Worm (Caenorhabditis elegans) whole organism, mixed stage, embryonic: ENCODE data around the gene nhr-66.

Experiments
- bed-3 ChIP-seq: fragments of 200-800 bp; sonication (Bioruptor generic); optimal IDR thresholded peaks from 3 replicates; lab custom pipeline; 2018; ENCODE audit warnings: mild to moderate bottlenecking, missing genetic modification characterization, moderate library complexity, missing compliant biosample characterization
- blmp-1 ChIP-seq: fragments of 150-350 bp; optimal IDR thresholded peaks from 2 replicates; lab custom pipeline; 2014; ENCODE audit warnings: missing biosample characterization, missing genetic modification characterization
- elt-1 ChIP-seq: sonication (generic microtip); optimal IDR thresholded peaks from 2 replicates; lab custom pipeline; 2017; ENCODE audit warnings: missing genetic modification characterization, mild to moderate bottlenecking, missing compliant biosample characterization, antibody characterized with exemption, moderate library complexity, borderline replicate concordance; ENCODE audit not compliant: insufficient read depth
- flh-1 ChIP-seq: fragments of 200-800 bp; sonication (Bioruptor generic); optimal IDR thresholded peaks from 2 replicates; lab custom pipeline; 2018; ENCODE audit warnings: mild to moderate bottlenecking, missing genetic modification characterization, moderate library complexity, missing compliant biosample characterization
- lin-32 ChIP-seq: fragments of 200-800 bp; sonication (Bioruptor generic); optimal IDR thresholded peaks from 2 replicates; lab custom pipeline; 2018; ENCODE audit warnings: mild to moderate bottlenecking, missing genetic modification characterization, missing compliant biosample characterization
- nhr-12 ChIP-seq: fragments of 150-350 bp; optimal IDR thresholded peaks from 2 replicates; lab custom pipeline; 2014; ENCODE audit warnings: missing biosample characterization, missing genetic modification characterization
- nhr-237 ChIP-seq: fragments of 150-350 bp; optimal IDR thresholded peaks from 2 replicates; lab custom pipeline; 2014; ENCODE audit warnings: missing biosample characterization, missing genetic modification characterization
- nhr-76 ChIP-seq: sonication (generic microtip); optimal IDR thresholded peaks from 2 replicates; lab custom pipeline; 2017; ENCODE audit warnings: missing biosample characterization, missing genetic modification characterization
- pha-4 ChIP-seq: fragments of 150-350 bp; optimal IDR thresholded peaks from 2 replicates; lab custom pipeline; 2018; ENCODE audit warnings: missing biosample characterization, missing genetic modification reagents, missing genetic modification characterization
- unc-39 ChIP-seq: fragments of 150-350 bp; optimal IDR thresholded peaks from 2 replicates; lab custom pipeline; 2014; ENCODE audit warnings: missing biosample characterization, missing genetic modification characterization
- ztf-11 ChIP-seq: fragments of 150-350 bp; optimal IDR thresholded peaks from 2 replicates; lab custom pipeline; 2014; ENCODE audit warnings: missing biosample characterization, missing genetic modification characterization

- TF ChIP-seq nhr-76 (no peak), ztf-11 (tag; lab: Kevin White, UChicago) (no peak), nhr-237 (tag; lab: Kevin White, UChicago) (no peak), nhr-12 (no peak), unc-39 (tag; lab: Kevin White, UChicago) (no peak), flh-1 (no peak), lin-32 (no peak), bed-3 (GFP tag; lab: Kevin White, UChicago) (no peak), blmp-1 (tag; lab: Kevin White, UChicago) (no peak), pha-4 (tag; lab: Kevin White, UChicago) (no peak), elt-1 (no peak)
Measured at ce11 chrIV:8203555-8203954, 32.8 kb downstream of the nhr-66 start.
